Worm (Caenorhabditis elegans) whole organism, midembryonic: ENCODE results near the gene R05F9.9.

Experiments
- T22C8.4 ChIP-seq: fragments of 200-800 bp; sonication (Bioruptor generic); IDR thresholded peaks from 2 replicates; pipeline ENCODE4 v1.3.6; 2022; ENCODE audit warnings: missing genetic modification characterization, missing compliant biosample characterization
- cog-1 ChIP-seq: sonication (generic microtip); optimal IDR thresholded peaks from 2 replicates; lab custom pipeline; 2016; ENCODE audit warnings: missing genetic modification characterization, missing compliant biosample characterization
- flt-1 ChIP-seq: fragments of 200-800 bp; sonication (Bioruptor generic); IDR thresholded peaks from 2 replicates; pipeline ENCODE4 v1.3.6; 2022; ENCODE audit warnings: missing genetic modification characterization, missing compliant biosample characterization
- klf-2 ChIP-seq: fragments of 200-800 bp; sonication (Bioruptor generic); conservative IDR thresholded peaks from 2 replicates; pipeline ENCODE4 v1.3.6; 2022; ENCODE audit warnings: missing genetic modification reagents, missing genetic modification characterization, missing compliant biosample characterization
- med-1 ChIP-seq: sonication (generic microtip); optimal IDR thresholded peaks from 2 replicates; lab custom pipeline; 2017; ENCODE audit warnings: missing genetic modification characterization, mild to moderate bottlenecking, missing compliant biosample characterization, antibody characterized with exemption, missing genetic modification reagents; ENCODE audit not compliant: insufficient read depth
- tab-1 ChIP-seq: fragments of 200-800 bp; sonication (Bioruptor generic); IDR thresholded peaks from 2 replicates; pipeline ENCODE4 v1.3.6; 2022; ENCODE audit warnings: missing genetic modification characterization, missing compliant biosample characterization
- ztf-23 ChIP-seq: fragments of 200-800 bp; sonication (Bioruptor generic); IDR thresholded peaks from 2 replicates; pipeline ENCODE4 v1.3.6; 2022; ENCODE audit warnings: missing genetic modification reagents, missing genetic modification characterization, missing compliant biosample characterization

- TF ChIP-seq tab-1 = no peak
- no peak for TF ChIP-seq flt-1 (GFP tag; lab: Robert Waterston, UW)
- no peak for TF ChIP-seq T22C8.4 (GFP tag; lab: Robert Waterston, UW)
- TF ChIP-seq med-1 (GFP tag; lab: Kevin White, UChicago) = no peak
- TF ChIP-seq ztf-23 (GFP tag; lab: Robert Waterston, UW) = no peak
- no peak for TF ChIP-seq cog-1
- TF ChIP-seq klf-2 (GFP tag; lab: Robert Waterston, UW) = no peak
Observed at ce11 chrII:4879629-4880028, 22.3 kb downstream of the R05F9.9 start, which contains the start of gene gst-6.
